Fruit fly (Drosophila melanogaster): ENCODE data around the gene CG7564.

- TF ChIP-seq CG8478 (optimal IDR thresholded peaks at IDR 0.05) (no peak), CTCF (optimal IDR thresholded peaks at IDR 0.05) (no peak)
Observed at dm6 chr3L:17494541-17494940, 19.6 kb upstream of the CG7564 start, which contains the start of gene edin.

All from S2 (cell line).